Worm (Caenorhabditis elegans) whole organism, L1 larva: ENCODE results near the gene ugt-2.

Experiments
- F16B12.6 ChIP-seq: fragments of 150-350 bp; optimal IDR thresholded peaks from 2 replicates; lab custom pipeline; 2014; ENCODE audit warnings: missing biosample characterization, missing genetic modification characterization
- Y116A8C.19 ChIP-seq: sonication (generic microtip); optimal IDR thresholded peaks from 2 replicates; lab custom pipeline; 2016; ENCODE audit warnings: missing compliant biosample characterization, missing genetic modification characterization, borderline replicate concordance
- ceh-63 ChIP-seq: fragments of 200-800 bp; sonication (Bioruptor generic); optimal IDR thresholded peaks from 2 replicates; lab custom pipeline; 2018; ENCODE audit warnings: mild to moderate bottlenecking, missing genetic modification characterization, missing compliant biosample characterization
- ceh-8 ChIP-seq: fragments of 200-800 bp; sonication (Bioruptor generic); optimal IDR thresholded peaks from 2 replicates; lab custom pipeline; 2018; ENCODE audit warnings: mild to moderate bottlenecking, missing genetic modification characterization, moderate library complexity, missing compliant biosample characterization
- ceh-82 ChIP-seq, 3 experiments: fragments of 150-350 bp in 1 of 3; sonication (generic microtip) in 2 of 3; optimal IDR thresholded peaks; 2 replicates each; lab custom pipeline; 2014 to 2017; ENCODE audit warnings: missing biosample characterization in 3 of 3, missing genetic modification characterization in 3 of 3
- ceh-88 ChIP-seq: fragments of 200-800 bp; sonication (Bioruptor generic); IDR thresholded peaks from 2 replicates; pipeline ENCODE4 v1.3.6; 2022; ENCODE audit warnings: missing genetic modification characterization, missing compliant biosample characterization
- ces-1 ChIP-seq: fragments of 150-350 bp; optimal IDR thresholded peaks from 2 replicates; lab custom pipeline; 2014; ENCODE audit warnings: missing biosample characterization, missing genetic modification reagents, missing genetic modification characterization
- dsc-1 ChIP-seq: sonication (generic microtip); optimal IDR thresholded peaks from 2 replicates; lab custom pipeline; 2016; ENCODE audit warnings: mild to moderate bottlenecking, missing genetic modification characterization, missing compliant biosample characterization
- efl-1 ChIP-seq, 4 experiments: fragments of 150-350 bp; optimal IDR thresholded peaks in 3 of 4; peaks in 1 of 4; 1 replicate in 1 of 4; 2 replicates in 3 of 4; lab custom pipeline; 2014; ENCODE audit warnings: missing biosample characterization in 2 of 4, missing genetic modification characterization in 2 of 4, missing genetic modification reagents in 2 of 4
- elt-2 ChIP-seq: sonication (generic microtip); optimal IDR thresholded peaks from 2 replicates; lab custom pipeline; 2016; ENCODE audit warnings: missing genetic modification characterization, mild to moderate bottlenecking, inconsistent platforms, missing compliant biosample characterization, missing genetic modification reagents
- ets-5 ChIP-seq: fragments of 200-800 bp; sonication (Bioruptor generic); IDR thresholded peaks from 2 replicates; pipeline ENCODE4 v1.3.6; 2022; ENCODE audit warnings: missing genetic modification characterization, missing compliant biosample characterization
- fkh-4 ChIP-seq: sonication (generic microtip); optimal IDR thresholded peaks from 2 replicates; lab custom pipeline; 2016; ENCODE audit warnings: missing compliant biosample characterization, missing genetic modification characterization, borderline replicate concordance
- grh-1 ChIP-seq: fragments of 200-800 bp; sonication (Bioruptor generic); IDR thresholded peaks from 2 replicates; pipeline ENCODE4 v1.3.6; 2022; ENCODE audit warnings: missing genetic modification reagents, missing genetic modification characterization, missing compliant biosample characterization
- hpl-2 ChIP-seq: fragments of 150-350 bp; optimal IDR thresholded peaks from 2 replicates; lab custom pipeline; 2014; ENCODE audit warnings: missing biosample characterization, missing genetic modification reagents, missing genetic modification characterization
- jun-1 ChIP-seq: fragments of 150-350 bp; optimal IDR thresholded peaks from 2 replicates; lab custom pipeline; 2014; ENCODE audit warnings: missing biosample characterization, missing genetic modification reagents, missing genetic modification characterization
- lin-14 ChIP-seq: fragments of 200-800 bp; sonication (Bioruptor generic); optimal IDR thresholded peaks from 2 replicates; lab custom pipeline; 2018; ENCODE audit warnings: mild to moderate bottlenecking, missing genetic modification characterization, moderate library complexity, missing compliant biosample characterization
- lin-15B ChIP-seq: fragments of 150-350 bp; sonication (generic microtip); optimal IDR thresholded peaks from 3 replicates; lab custom pipeline; 2014; ENCODE audit warnings: missing biosample characterization, missing genetic modification characterization
- lin-35 ChIP-seq, 2 experiments: fragments of 150-350 bp; optimal IDR thresholded peaks; 2 replicates each; lab custom pipeline; 2014; ENCODE audit warnings: missing biosample characterization in 2 of 2, missing genetic modification characterization in 2 of 2, missing genetic modification reagents in 2 of 2
- lir-3 ChIP-seq: sonication (generic microtip); optimal IDR thresholded peaks from 2 replicates; lab custom pipeline; 2016; ENCODE audit warnings: mild to moderate bottlenecking, missing genetic modification characterization, moderate library complexity, missing compliant biosample characterization; ENCODE audit not compliant: poor library complexity
- lsy-2 ChIP-seq, 2 experiments: fragments of 150-350 bp; optimal IDR thresholded peaks; 2 replicates each; lab custom pipeline; 2014; ENCODE audit warnings: missing biosample characterization in 2 of 2, missing genetic modification characterization in 2 of 2
- mab-9 ChIP-seq: fragments of 200-800 bp; sonication (Bioruptor generic); IDR thresholded peaks from 2 replicates; pipeline ENCODE4 v1.3.6; 2022; ENCODE audit warnings: missing genetic modification reagents, missing genetic modification characterization, missing compliant biosample characterization
- mef-2 ChIP-seq: fragments of 150-350 bp; optimal IDR thresholded peaks from 2 replicates; lab custom pipeline; 2014; ENCODE audit warnings: missing biosample characterization, missing genetic modification characterization
- mep-1 ChIP-seq: fragments of 150-350 bp; optimal IDR thresholded peaks from 2 replicates; lab custom pipeline; 2014; ENCODE audit warnings: missing biosample characterization, missing genetic modification characterization
- nhr-237 ChIP-seq: fragments of 150-350 bp; optimal IDR thresholded peaks from 2 replicates; lab custom pipeline; 2014; ENCODE audit warnings: missing biosample characterization, missing genetic modification characterization
- nhr-28 ChIP-seq: fragments of 150-350 bp; optimal IDR thresholded peaks from 2 replicates; lab custom pipeline; 2014; ENCODE audit warnings: missing biosample characterization, missing genetic modification characterization
- nhr-71 ChIP-seq: sonication (generic microtip); optimal IDR thresholded peaks from 2 replicates; lab custom pipeline; 2016; ENCODE audit warnings: mild to moderate bottlenecking, missing genetic modification characterization, moderate library complexity, missing compliant biosample characterization
- nhr-77 ChIP-seq: fragments of 150-350 bp; optimal IDR thresholded peaks from 2 replicates; lab custom pipeline; 2014; ENCODE audit warnings: missing biosample characterization, missing genetic modification characterization
- pqm-1 ChIP-seq: sonication (generic microtip); optimal IDR thresholded peaks from 3 replicates; lab custom pipeline; 2017; ENCODE audit warnings: missing biosample characterization, missing genetic modification characterization
- rnt-1 ChIP-seq: sonication (generic microtip); optimal IDR thresholded peaks from 2 replicates; lab custom pipeline; 2016; ENCODE audit warnings: mild to moderate bottlenecking, missing genetic modification characterization, moderate library complexity, missing compliant biosample characterization
- skn-1 ChIP-seq: fragments of 150-350 bp; optimal IDR thresholded peaks from 2 replicates; lab custom pipeline; 2014; ENCODE audit warnings: missing biosample characterization, missing genetic modification characterization
- snpc-4 ChIP-seq: fragments of 150-350 bp; optimal IDR thresholded peaks from 2 replicates; lab custom pipeline; 2014; ENCODE audit warnings: missing biosample characterization, missing genetic modification characterization
- snu-23 ChIP-seq: sonication (generic microtip); optimal IDR thresholded peaks from 2 replicates; lab custom pipeline; 2016; ENCODE audit warnings: missing genetic modification characterization, missing compliant biosample characterization
- sup-37 ChIP-seq: fragments of 200-800 bp; sonication (Bioruptor generic); optimal IDR thresholded peaks from 2 replicates; lab custom pipeline; 2018; ENCODE audit warnings: mild to moderate bottlenecking, missing genetic modification characterization, missing compliant biosample characterization
- swsn-7 ChIP-seq: sonication (generic microtip); optimal IDR thresholded peaks from 2 replicates; lab custom pipeline; 2016; ENCODE audit warnings: missing genetic modification characterization, missing compliant biosample characterization
- tlp-1 ChIP-seq: fragments of 150-350 bp; optimal IDR thresholded peaks from 2 replicates; lab custom pipeline; 2014; ENCODE audit warnings: missing biosample characterization, missing genetic modification characterization
- unc-98 ChIP-seq: fragments of 200-800 bp; sonication (Bioruptor generic); IDR thresholded peaks from 2 replicates; pipeline ENCODE4 v1.3.6; 2022; ENCODE audit warnings: missing genetic modification characterization, missing compliant biosample characterization
- vab-15 ChIP-seq: sonication (generic microtip); optimal IDR thresholded peaks from 2 replicates; lab custom pipeline; 2017; ENCODE audit warnings: missing genotype, mild to moderate bottlenecking, missing genetic modification characterization, missing compliant biosample characterization
- zip-4 ChIP-seq: fragments of 200-800 bp; sonication (Bioruptor generic); optimal IDR thresholded peaks from 2 replicates; lab custom pipeline; 2018; ENCODE audit warnings: mild to moderate bottlenecking, missing genetic modification characterization, moderate library complexity, missing compliant biosample characterization
- ztf-11 ChIP-seq, 2 experiments: sonication (generic microtip); optimal IDR thresholded peaks; 2 replicates each; lab custom pipeline; 2016 to 2017; ENCODE audit warnings: missing genetic modification characterization in 2 of 2, missing biosample characterization in 1 of 2, missing compliant biosample characterization in 1 of 2

Gene ugt-2

ce11 chrV:10426253-10426652, 27.7 kb downstream of the ugt-2 start, which contains the start of gene apc-10:
Gene apc-10 (minus strand): TSS chrV:10426353.
- TF ChIP-seq zip-4 (GFP tag; lab: Kevin White, UChicago) (no peak), mef-2 (no peak), unc-98 (GFP tag; lab: Robert Waterston, UW) (no peak)

DNA sequence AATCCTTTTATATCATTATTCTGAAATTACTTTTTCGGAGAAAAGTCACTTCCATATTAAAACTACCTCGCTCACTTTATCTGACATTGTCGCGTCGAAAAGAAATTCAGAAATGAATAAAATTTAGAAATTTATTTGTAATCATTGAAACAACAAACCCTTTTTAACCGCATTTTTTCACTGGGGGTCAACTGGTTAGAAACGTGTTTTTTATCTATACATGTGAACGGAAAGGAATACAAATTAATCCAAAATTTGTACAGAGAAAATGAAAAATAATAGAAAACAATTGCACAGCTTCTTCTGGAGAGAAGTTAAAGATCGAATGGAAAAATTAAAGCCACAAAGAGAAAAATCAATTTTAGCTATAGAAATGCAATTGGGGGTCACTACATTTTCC, 30.0 kb downstream of the ugt-2 start, which contains the start of gene tag-314:
Gene tag-314 (minus strand): TSS at position 101 of the 400 bp plus-strand sequence.
- TF ChIP-seq lin-15B (no peak), mep-1 (tag; lab: Kevin White, UChicago) (no peak), sup-37 (GFP tag; lab: Kevin White, UChicago) (no peak), dsc-1 (tag; lab: Kevin White, UChicago) (no peak), rnt-1 (tag; lab: Kevin White, UChicago) (no peak), jun-1 (tag; lab: Kevin White, UChicago) (no peak), Y116A8C.19 (tag; lab: Kevin White, UChicago) (no peak), vab-15 (tag; lab: Kevin White, UChicago) (no peak), skn-1 (tag; lab: Kevin White, UChicago) (no peak)

- TF ChIP-seq nhr-71 (tag; lab: Kevin White, UChicago) (no peak), mab-9 (no peak), lsy-2 (tag; optimal IDR thresholded peaks at IDR 0.05; lab: Kevin White, UChicago) (peak in 1 of 2 experiments; percentile 4), grh-1 (GFP tag; lab: Robert Waterston, UW) (no peak), snpc-4 (tag; lab: Kevin White, UChicago) (no peak), lin-14 (GFP tag; lab: Kevin White, UChicago) (peak; percentile 20), elt-2 (peak; percentile 92), lin-35 (GFP tag; optimal IDR thresholded peaks at IDR 0.05; lab: Kevin White, UChicago) (peak in 1 of 2 experiments; percentile 7), pqm-1 (tag; lab: Kevin White, UChicago) (peak; percentile 28)
Observed at ce11 chrV:10432607-10433006, 34.0 kb downstream of the ugt-2 start.

DNA sequence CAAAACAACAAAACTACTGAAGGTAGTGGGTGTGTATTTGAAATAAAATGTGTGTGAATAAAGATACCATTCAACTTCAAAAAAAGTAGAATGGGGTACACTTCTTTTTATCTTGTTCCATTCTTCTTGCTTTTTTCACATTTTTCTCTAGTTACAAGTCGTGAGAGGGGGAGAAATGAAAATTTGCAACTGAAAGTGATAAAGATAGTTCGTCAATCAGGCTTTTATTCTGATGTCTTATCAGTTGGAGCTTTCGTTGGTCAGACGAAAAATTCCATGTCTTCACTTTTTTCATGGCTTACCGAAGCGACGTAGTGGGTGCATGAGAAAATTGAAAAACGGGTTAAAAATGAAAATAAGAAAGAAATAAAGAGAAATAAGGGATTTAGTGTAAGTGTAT, 35.1 kb downstream of the ugt-2 start, which contains the start of gene Y32F6A.4:
Gene Y32F6A.4 (minus strand): TSS at position 347 of the 400 bp plus-strand sequence.
- TF ChIP-seq snu-23 = no peak
- TF ChIP-seq elt-2 = peak; percentile 51

DNA sequence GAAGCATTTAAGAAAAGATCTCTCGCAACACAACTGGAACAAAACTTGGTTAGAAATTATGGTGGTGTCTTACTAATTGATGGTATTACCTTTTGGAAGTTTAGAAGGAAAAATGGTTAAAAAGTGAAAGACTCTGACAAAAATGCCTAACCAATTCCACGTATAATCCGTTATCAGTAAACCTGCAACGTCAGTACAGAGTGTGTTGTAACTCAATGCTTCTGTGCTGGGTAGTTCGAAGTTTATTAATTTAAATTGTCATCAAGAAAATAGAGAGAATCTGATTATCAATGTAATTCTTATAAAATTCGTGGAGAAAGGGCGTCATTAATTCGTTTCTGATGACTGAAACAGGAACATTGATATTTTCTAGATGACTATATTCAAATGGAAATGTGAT, 36.6 kb downstream of the ugt-2 start:
- TF ChIP-seq efl-1 (optimal IDR thresholded peaks at IDR 0.05; lab: Kevin White, UChicago) = no peak
- TF ChIP-seq efl-1 (GFP tag; optimal IDR thresholded peaks at IDR 0.05 in 1 of 2; lab: Kevin White, UChicago) = no peak
- TF ChIP-seq lin-15B = no peak
- no peak for TF ChIP-seq ceh-82 (tag; optimal IDR thresholded peaks at IDR 0.05; lab: Kevin White, UChicago)
- no peak for TF ChIP-seq hpl-2 (GFP tag; lab: Kevin White, UChicago)

DNA sequence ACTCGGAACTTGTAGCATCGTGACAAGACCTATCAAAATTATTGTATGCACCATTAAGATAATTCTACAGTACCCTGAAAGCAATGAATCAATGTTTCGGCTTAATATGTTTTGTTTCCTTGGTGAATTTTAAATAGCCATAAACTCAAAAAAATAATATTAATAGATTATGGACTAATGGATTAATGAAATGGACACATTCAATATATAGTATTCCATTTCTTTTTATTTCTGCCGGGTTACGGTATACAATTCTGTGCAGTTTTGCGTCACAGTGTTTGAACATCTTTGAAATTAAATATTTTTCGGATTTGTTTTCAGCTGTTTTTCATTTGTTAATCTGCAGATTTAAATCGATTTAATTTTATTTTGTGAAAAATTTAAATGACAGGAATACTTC, 38.0 kb downstream of the ugt-2 start, which contains the start of gene set-22:
Gene set-22 (plus strand): TSS at position 301 of the 400 bp plus-strand sequence.
- TF ChIP-seq tlp-1 (tag; lab: Kevin White, UChicago) (no peak), skn-1 (tag; lab: Kevin White, UChicago) (no peak), unc-98 (GFP tag; lab: Robert Waterston, UW) (no peak), nhr-237 (tag; lab: Kevin White, UChicago) (no peak), ces-1 (GFP tag; lab: Kevin White, UChicago) (no peak), nhr-28 (tag; lab: Kevin White, UChicago) (no peak), ztf-11 (tag; optimal IDR thresholded peaks at IDR 0.05; lab: Kevin White, UChicago) (no peak), fkh-4 (tag; lab: Kevin White, UChicago) (no peak), ets-5 (GFP tag; lab: Robert Waterston, UW) (no peak), mab-9 (no peak), ceh-8 (GFP tag; lab: Kevin White, UChicago) (no peak), swsn-7 (tag; lab: Kevin White, UChicago) (no peak), lin-35 (GFP tag; optimal IDR thresholded peaks at IDR 0.05; lab: Kevin White, UChicago) (no peak), ceh-88 (GFP tag; lab: Robert Waterston, UW) (no peak), nhr-77 (tag; lab: Kevin White, UChicago) (no peak), ceh-63 (GFP tag; lab: Kevin White, UChicago) (no peak), lir-3 (no peak), ceh-82 (tag; optimal IDR thresholded peaks at IDR 0.05; lab: Kevin White, UChicago) (no peak), F16B12.6 (tag; lab: Kevin White, UChicago) (no peak), rnt-1 (tag; lab: Kevin White, UChicago) (no peak)
